Worm (Caenorhabditis elegans) whole organism, L4 larva: ENCODE data around the gene C26E6.1.
A peak's percentile ranks its signal among the peaks of the same experiment; 100 is the strongest.

Experiments used
- F49E8.2 ChIP-seq: sonication (generic microtip); optimal IDR thresholded peaks from 2 replicates; lab custom pipeline; 2016; ENCODE audit warnings: missing compliant biosample characterization, mild to moderate bottlenecking, missing genetic modification characterization, borderline replicate concordance
- Y5F2A.4 ChIP-seq: fragments of 200-800 bp; sonication (Bioruptor generic); optimal IDR thresholded peaks from 2 replicates; lab custom pipeline; 2018; ENCODE audit warnings: mild to moderate bottlenecking, missing genetic modification characterization, missing compliant biosample characterization
- Y75B8A.6 ChIP-seq: fragments of 200-800 bp; sonication (Bioruptor generic); IDR thresholded peaks from 2 replicates; pipeline ENCODE4 v1.3.6; 2022; ENCODE audit warnings: missing genetic modification reagents, missing genetic modification characterization, missing compliant biosample characterization
- aly-2 ChIP-seq: sonication (generic microtip); optimal IDR thresholded peaks from 2 replicates; lab custom pipeline; 2018; ENCODE audit warnings: missing biosample characterization, missing genetic modification characterization
- ama-1 ChIP-seq: fragments of 150-350 bp; optimal IDR thresholded peaks from 2 replicates; lab custom pipeline; 2014; ENCODE audit warnings: inconsistent platforms, mixed read lengths
- arid-1 ChIP-seq: fragments of 200-800 bp; sonication (Bioruptor generic); conservative IDR thresholded peaks from 2 replicates; pipeline ENCODE4 v1.3.6; 2022; ENCODE audit warnings: missing genetic modification reagents, missing genetic modification characterization, missing compliant biosample characterization
- ceh-62 ChIP-seq: sonication (generic microtip); optimal IDR thresholded peaks from 2 replicates; lab custom pipeline; 2017; ENCODE audit warnings: missing biosample characterization, missing genetic modification characterization
- ctbp-1 ChIP-seq: fragments of 200-800 bp; sonication (Bioruptor generic); IDR thresholded peaks from 2 replicates; pipeline ENCODE4 v1.3.6; 2022; ENCODE audit warnings: missing genetic modification reagents, missing genetic modification characterization, missing compliant biosample characterization
- daf-16 ChIP-seq, 3 experiments: sonication (generic microtip); optimal IDR thresholded peaks; 2 replicates each; lab custom pipeline; 2016 to 2017; ENCODE audit warnings: missing genetic modification characterization in 3 of 3, missing genetic modification reagents in 3 of 3, mild to moderate bottlenecking in 2 of 3, missing compliant biosample characterization in 2 of 3, missing biosample characterization in 1 of 3, moderate library complexity in 1 of 3
- dmd-8 ChIP-seq: fragments of 200-800 bp; sonication (Bioruptor generic); IDR thresholded peaks from 2 replicates; pipeline ENCODE4 v1.3.6; 2022; ENCODE audit warnings: missing genetic modification characterization, missing compliant biosample characterization
- dmd-9 ChIP-seq: fragments of 200-800 bp; sonication (Bioruptor generic); IDR thresholded peaks from 2 replicates; pipeline ENCODE4 v1.3.6; 2022; ENCODE audit warnings: missing genetic modification reagents, missing genetic modification characterization, missing compliant biosample characterization
- duxl-1 ChIP-seq: sonication (generic microtip); optimal IDR thresholded peaks from 2 replicates; lab custom pipeline; 2016; ENCODE audit warnings: mild to moderate bottlenecking, missing genetic modification characterization, moderate library complexity, missing compliant biosample characterization; ENCODE audit not compliant: poor library complexity
- fkh-10 ChIP-seq: fragments of 150-350 bp; optimal IDR thresholded peaks from 2 replicates; lab custom pipeline; 2014; ENCODE audit warnings: missing biosample characterization, missing genetic modification reagents, missing genetic modification characterization
- hif-1 ChIP-seq, 2 experiments: sonication (generic microtip); optimal IDR thresholded peaks; 2 replicates each; lab custom pipeline; 2016 to 2017; ENCODE audit warnings: missing compliant biosample characterization in 2 of 2, missing genetic modification characterization in 2 of 2, missing genetic modification reagents in 2 of 2, missing genotype in 2 of 2, mild to moderate bottlenecking in 1 of 2
- lim-7 ChIP-seq: fragments of 200-800 bp; sonication (Bioruptor generic); IDR thresholded peaks from 2 replicates; pipeline ENCODE4 v1.3.6; 2022; ENCODE audit warnings: missing genetic modification characterization, missing compliant biosample characterization
- lin-1 ChIP-seq: fragments of 200-800 bp; sonication (Bioruptor generic); IDR thresholded peaks from 2 replicates; pipeline ENCODE4 v1.3.6; 2022; ENCODE audit warnings: missing genetic modification reagents, missing genetic modification characterization, missing compliant biosample characterization
- lin-13 ChIP-seq: fragments of 150-350 bp; optimal IDR thresholded peaks from 2 replicates; lab custom pipeline; 2014; ENCODE audit warnings: missing biosample characterization, missing genetic modification reagents, missing genetic modification characterization
- mes-2 ChIP-seq: sonication (generic microtip); optimal IDR thresholded peaks from 2 replicates; lab custom pipeline; 2016; ENCODE audit warnings: missing genotype, mild to moderate bottlenecking, missing genetic modification characterization, missing compliant biosample characterization; ENCODE audit not compliant: poor library complexity, severe bottlenecking
- nhr-10 ChIP-seq: fragments of 150-350 bp; optimal IDR thresholded peaks from 2 replicates; lab custom pipeline; 2014; ENCODE audit warnings: missing biosample characterization, missing genetic modification characterization
- nhr-11 ChIP-seq: fragments of 150-350 bp; optimal IDR thresholded peaks from 2 replicates; lab custom pipeline; 2014; ENCODE audit warnings: missing biosample characterization, missing genetic modification characterization
- nhr-237 ChIP-seq: sonication (generic microtip); optimal IDR thresholded peaks from 2 replicates; lab custom pipeline; 2017; ENCODE audit warnings: missing biosample characterization, missing genetic modification characterization
- nhr-25 ChIP-seq: sonication (generic microtip); optimal IDR thresholded peaks from 2 replicates; lab custom pipeline; 2017; ENCODE audit warnings: missing genetic modification characterization, mild to moderate bottlenecking, missing compliant biosample characterization, antibody characterized with exemption, moderate library complexity, borderline replicate concordance; ENCODE audit not compliant: insufficient read depth
- nhr-28 ChIP-seq: fragments of 150-350 bp; optimal IDR thresholded peaks from 2 replicates; lab custom pipeline; 2014; ENCODE audit warnings: missing biosample characterization, missing genetic modification characterization
- nhr-41 ChIP-seq: fragments of 200-800 bp; sonication (Bioruptor generic); IDR thresholded peaks from 2 replicates; pipeline ENCODE4 v1.3.6; 2022; ENCODE audit warnings: missing genetic modification reagents, missing genetic modification characterization, missing compliant biosample characterization
- nhr-48 ChIP-seq: sonication (generic microtip); optimal IDR thresholded peaks from 2 replicates; lab custom pipeline; 2016; ENCODE audit warnings: mild to moderate bottlenecking, missing genetic modification characterization, missing compliant biosample characterization
- nhr-6 ChIP-seq: fragments of 150-350 bp; optimal IDR thresholded peaks from 2 replicates; lab custom pipeline; 2014; ENCODE audit warnings: missing biosample characterization, missing genetic modification characterization
- pha-4 ChIP-seq, 2 experiments: fragments of 150-350 bp in 1 of 2; fragments of 200-800 bp in 1 of 2; sonication (Bioruptor generic) in 1 of 2; IDR thresholded peaks in 1 of 2; optimal IDR thresholded peaks in 1 of 2; 2 replicates each; pipeline versions ENCODE4 v1.3.6 to Lab custom; 2014 to 2022; ENCODE audit warnings: missing genetic modification characterization in 2 of 2, missing genetic modification reagents in 2 of 2, missing biosample characterization in 1 of 2, missing compliant biosample characterization in 1 of 2
- pqm-1 ChIP-seq: sonication (generic microtip); optimal IDR thresholded peaks from 2 replicates; lab custom pipeline; 2017; ENCODE audit warnings: missing biosample characterization, missing genetic modification characterization
- skn-1 ChIP-seq: fragments of 150-350 bp; optimal IDR thresholded peaks from 2 replicates; lab custom pipeline; 2014; ENCODE audit warnings: missing biosample characterization, missing genetic modification characterization
- snpc-1.2 ChIP-seq: fragments of 200-800 bp; sonication (Bioruptor generic); IDR thresholded peaks from 2 replicates; pipeline ENCODE4 v1.3.6; 2022; ENCODE audit warnings: missing genetic modification reagents, missing genetic modification characterization, missing compliant biosample characterization
- tag-97 ChIP-seq: fragments of 200-800 bp; sonication (Bioruptor generic); IDR thresholded peaks from 2 replicates; pipeline ENCODE4 v1.3.6; 2022; ENCODE audit warnings: missing genetic modification characterization, missing compliant biosample characterization
- tra-1 ChIP-seq: fragments of 200-800 bp; sonication (Bioruptor generic); IDR thresholded peaks from 2 replicates; pipeline ENCODE4 v1.3.6; 2022; ENCODE audit warnings: missing genetic modification reagents, missing genetic modification characterization, missing compliant biosample characterization
- unc-130 ChIP-seq: sonication (generic microtip); optimal IDR thresholded peaks from 2 replicates; lab custom pipeline; 2016; ENCODE audit warnings: missing genetic modification reagents, missing genetic modification characterization, missing compliant biosample characterization
- vab-7 ChIP-seq: fragments of 200-800 bp; sonication (Bioruptor generic); IDR thresholded peaks from 2 replicates; pipeline ENCODE4 v1.3.6; 2022; ENCODE audit warnings: missing genetic modification reagents, missing genetic modification characterization, missing compliant biosample characterization
- zag-1 ChIP-seq: fragments of 150-350 bp; optimal IDR thresholded peaks from 2 replicates; lab custom pipeline; 2014; ENCODE audit warnings: missing biosample characterization, missing genetic modification characterization
- zfp-2 ChIP-seq: sonication (generic microtip); optimal IDR thresholded peaks from 2 replicates; lab custom pipeline; 2016; ENCODE audit warnings: mild to moderate bottlenecking, missing genetic modification characterization, missing compliant biosample characterization
- zip-2 ChIP-seq: fragments of 150-350 bp; optimal IDR thresholded peaks from 2 replicates; lab custom pipeline; 2014; ENCODE audit warnings: missing biosample characterization, missing genetic modification characterization
- ztf-11 ChIP-seq: fragments of 150-350 bp; optimal IDR thresholded peaks from 2 replicates; lab custom pipeline; 2014; ENCODE audit warnings: missing biosample characterization, missing genetic modification characterization

C26E6.1 gene

DNA sequence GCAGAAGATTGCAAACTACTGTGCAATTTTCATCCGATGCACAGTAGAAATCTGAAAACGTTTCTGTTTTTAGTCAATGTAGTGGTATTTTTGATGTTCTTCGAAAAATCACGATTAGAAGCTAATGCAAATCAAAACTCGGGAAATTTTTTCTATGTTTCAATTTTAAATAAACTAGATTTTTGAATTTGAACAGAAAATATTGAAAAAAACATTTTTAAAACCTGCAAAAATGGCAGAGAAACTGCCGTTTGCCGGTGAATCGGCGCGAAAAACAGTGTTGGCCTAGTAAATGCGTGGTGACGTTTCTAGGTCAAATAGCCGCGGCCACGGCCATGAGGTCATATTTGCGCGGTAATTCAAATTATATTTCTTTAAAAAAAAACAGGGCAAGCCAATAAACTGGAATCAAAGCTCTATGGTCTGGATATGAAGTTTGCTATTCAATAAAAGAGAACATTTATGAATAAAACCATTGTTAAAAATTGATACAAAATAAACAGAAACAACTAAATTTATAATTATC is 26.4 kb upstream of the C26E6.1 start, which contains the start of gene set-2 (continued):
- peak; percentile 99 for TF ChIP-seq mes-2 (tag; lab: Kevin White, UChicago)
- no peak for TF ChIP-seq tag-97 (GFP tag; lab: Robert Waterston, UW)
- peak; percentile 64 for TF ChIP-seq duxl-1 (tag; lab: Kevin White, UChicago)
- peak; percentile 98 for TF ChIP-seq unc-130 (GFP tag; lab: Kevin White, UChicago)
- no peak for TF ChIP-seq ceh-62 (tag; lab: Kevin White, UChicago)
- no peak for TF ChIP-seq nhr-28
- TF ChIP-seq nhr-48 (tag; lab: Kevin White, UChicago) = no peak
- TF ChIP-seq zip-2 = no peak
- peak; percentile 90 for TF ChIP-seq dmd-9 (GFP tag; lab: Robert Waterston, UW)
- peak; percentile 44 for TF ChIP-seq F49E8.2
- TF ChIP-seq arid-1 (GFP tag; lab: Robert Waterston, UW) = peak; percentile 63
- no peak for TF ChIP-seq nhr-11 (tag; lab: Kevin White, UChicago)
- TF ChIP-seq lim-7 = no peak
- TF ChIP-seq nhr-25 = no peak
- TF ChIP-seq zag-1 = no peak
- no peak for TF ChIP-seq pqm-1 (tag; lab: Kevin White, UChicago)
- TF ChIP-seq daf-16 (GFP tag; optimal IDR thresholded peaks at IDR 0.05; lab: Kevin White, UChicago) = peak in 1 of 2 experiments; percentile 17
- TF ChIP-seq daf-16 (tag; optimal IDR thresholded peaks at IDR 0.05; lab: Kevin White, UChicago) = peak; percentile 5
- no peak for TF ChIP-seq zfp-2 (tag; lab: Kevin White, UChicago)
- no peak for TF ChIP-seq aly-2 (tag; lab: Kevin White, UChicago)
- peak in 1 of 2 experiments; percentile 89 for TF ChIP-seq hif-1 (tag; optimal IDR thresholded peaks at IDR 0.05; lab: Kevin White, UChicago)
- no peak for TF ChIP-seq Y5F2A.4 (GFP tag; lab: Kevin White, UChicago)
- 0 out of 2 replicates have a peak, but pooled peaks have one; percentile 18 for TF ChIP-seq vab-7 (GFP tag; lab: Robert Waterston, UW)
- no peak for TF ChIP-seq fkh-10
- no peak for TF ChIP-seq lin-1 (GFP tag; lab: Robert Waterston, UW)
- peak; percentile 2 for TF ChIP-seq ama-1

DNA sequence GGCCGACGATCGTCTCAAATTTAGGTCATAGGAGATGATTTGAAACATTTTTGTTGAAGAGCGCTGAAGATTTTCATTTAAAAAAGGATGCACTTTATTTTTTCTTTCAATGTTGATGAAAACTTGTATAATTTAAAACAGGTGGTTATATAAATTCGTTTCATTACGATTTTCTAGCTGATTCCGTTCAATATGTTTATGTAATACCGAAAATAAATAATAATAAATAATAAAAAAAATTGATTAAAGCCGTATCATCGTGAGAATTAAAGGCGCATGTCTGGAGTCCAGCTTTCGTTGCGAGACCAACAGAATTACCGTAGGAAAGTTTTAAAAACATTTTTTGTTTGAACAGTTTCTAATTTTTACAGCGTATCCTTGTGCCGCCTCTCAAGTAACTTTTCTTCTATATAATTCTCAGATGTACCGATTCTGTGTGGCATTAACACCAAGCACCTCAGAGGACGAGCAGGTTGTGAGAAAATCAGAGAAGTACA is 24.4 kb upstream of the C26E6.1 start, which contains the start of the genes C26E6.12 and eri-9:
TSS of gene C26E6.12 (minus strand) at position 51 of the 497 bp plus-strand sequence.
TSS of gene eri-9 (plus strand) at position 248 of the 497 bp plus-strand sequence.
- TF ChIP-seq lin-13 (GFP tag; lab: Kevin White, UChicago) = no peak
- TF ChIP-seq unc-130 (GFP tag; lab: Kevin White, UChicago) = no peak
- TF ChIP-seq nhr-10 (tag; lab: Kevin White, UChicago) = no peak
- no peak for TF ChIP-seq nhr-6 (tag; lab: Kevin White, UChicago)
- TF ChIP-seq dmd-8 (GFP tag; lab: Robert Waterston, UW) = no peak
- no peak for TF ChIP-seq pha-4 (GFP tag; IDR thresholded peaks at IDR 0.05; lab: Robert Waterston, UW)
- TF ChIP-seq pha-4 (tag; optimal IDR thresholded peaks at IDR 0.05; lab: Kevin White, UChicago) = no peak
- TF ChIP-seq F49E8.2 = no peak
- no peak for TF ChIP-seq Y75B8A.6
- no peak for TF ChIP-seq skn-1
- TF ChIP-seq tra-1 (GFP tag; lab: Robert Waterston, UW) = no peak
- no peak for TF ChIP-seq nhr-41 (GFP tag; lab: Robert Waterston, UW)
- no peak for TF ChIP-seq nhr-237 (tag; lab: Kevin White, UChicago)
- no peak for TF ChIP-seq ctbp-1 (GFP tag; lab: Robert Waterston, UW)
- TF ChIP-seq ztf-11 = no peak
- TF ChIP-seq snpc-1.2 (GFP tag; lab: Robert Waterston, UW) = no peak
- no peak for TF ChIP-seq nhr-25
